Worm (Caenorhabditis elegans) whole organism, mixed stage, embryonic: Measurements from ENCODE around the gene Y73C8B.2.

Source experiments
- ceh-43 ChIP-seq: fragments of 200-800 bp; sonication (Bioruptor generic); optimal IDR thresholded peaks from 2 replicates; lab custom pipeline; 2018; ENCODE audit warnings: mild to moderate bottlenecking, missing genetic modification characterization, moderate library complexity, missing compliant biosample characterization
- ceh-83 ChIP-seq: fragments of 200-800 bp; sonication (Bioruptor generic); optimal IDR thresholded peaks from 2 replicates; lab custom pipeline; 2018; ENCODE audit warnings: mild to moderate bottlenecking, missing genetic modification characterization, missing compliant biosample characterization
- cnd-1 ChIP-seq: fragments of 200-800 bp; sonication (Bioruptor generic); optimal IDR thresholded peaks from 2 replicates; lab custom pipeline; 2018; ENCODE audit warnings: mild to moderate bottlenecking, missing genetic modification characterization, missing compliant biosample characterization
- elt-1 ChIP-seq: sonication (generic microtip); optimal IDR thresholded peaks from 2 replicates; lab custom pipeline; 2017; ENCODE audit warnings: missing genetic modification characterization, mild to moderate bottlenecking, missing compliant biosample characterization, antibody characterized with exemption, moderate library complexity, borderline replicate concordance; ENCODE audit not compliant: insufficient read depth
- elt-3 ChIP-seq: fragments of 150-350 bp; optimal IDR thresholded peaks from 2 replicates; lab custom pipeline; 2014; ENCODE audit warnings: missing biosample characterization, missing genetic modification characterization
- lin-13 ChIP-seq: fragments of 150-350 bp; optimal IDR thresholded peaks from 2 replicates; lab custom pipeline; 2014; ENCODE audit warnings: missing biosample characterization, missing genetic modification characterization
- lin-32 ChIP-seq: fragments of 200-800 bp; sonication (Bioruptor generic); optimal IDR thresholded peaks from 2 replicates; lab custom pipeline; 2018; ENCODE audit warnings: mild to moderate bottlenecking, missing genetic modification characterization, missing compliant biosample characterization
- lsy-2 ChIP-seq: fragments of 150-350 bp; optimal IDR thresholded peaks from 2 replicates; lab custom pipeline; 2014; ENCODE audit warnings: missing biosample characterization, missing genetic modification characterization
- nhr-12 ChIP-seq: fragments of 150-350 bp; optimal IDR thresholded peaks from 2 replicates; lab custom pipeline; 2014; ENCODE audit warnings: missing biosample characterization, missing genetic modification characterization
- nhr-2 ChIP-seq: fragments of 150-350 bp; optimal IDR thresholded peaks from 2 replicates; lab custom pipeline; 2014; ENCODE audit warnings: missing biosample characterization, missing genetic modification characterization
- nhr-28 ChIP-seq: fragments of 150-350 bp; optimal IDR thresholded peaks from 2 replicates; lab custom pipeline; 2014; ENCODE audit warnings: missing biosample characterization, missing genetic modification characterization
- nhr-76 ChIP-seq: sonication (generic microtip); optimal IDR thresholded peaks from 2 replicates; lab custom pipeline; 2017; ENCODE audit warnings: missing biosample characterization, missing genetic modification characterization
- sptf-1 ChIP-seq: sonication (generic microtip); optimal IDR thresholded peaks from 2 replicates; lab custom pipeline; 2017; ENCODE audit warnings: mild to moderate bottlenecking, missing genetic modification characterization, moderate library complexity, missing compliant biosample characterization
- ztf-11 ChIP-seq: fragments of 150-350 bp; optimal IDR thresholded peaks from 2 replicates; lab custom pipeline; 2014; ENCODE audit warnings: missing biosample characterization, missing genetic modification characterization

- TF ChIP-seq ceh-83 (GFP tag; lab: Kevin White, UChicago) (no peak), elt-3 (tag; lab: Kevin White, UChicago) (no peak), ztf-11 (no peak), lin-32 (GFP tag; lab: Kevin White, UChicago) (no peak), lsy-2 (tag; lab: Kevin White, UChicago) (no peak), nhr-28 (no peak), nhr-76 (tag; lab: Kevin White, UChicago) (no peak), nhr-2 (tag; lab: Kevin White, UChicago) (no peak), sptf-1 (tag; lab: Kevin White, UChicago) (no peak), lin-13 (tag; lab: Kevin White, UChicago) (no peak), elt-1 (tag; lab: Kevin White, UChicago) (no peak), cnd-1 (tag; lab: Kevin White, UChicago) (no peak), ceh-43 (GFP tag; lab: Kevin White, UChicago) (no peak), nhr-12 (tag; lab: Kevin White, UChicago) (no peak)
Observed at ce11 chrV:3227373-3227772, 32.6 kb upstream of the Y73C8B.2 start, which contains the start of gene K08D9.2.
